Worm (Caenorhabditis elegans) whole organism, L4 larva: ENCODE results near the gene his-5.

ENCODE experiments used
- F10B5.3 ChIP-seq: sonication (generic microtip); optimal IDR thresholded peaks from 2 replicates; lab custom pipeline; 2016; ENCODE audit warnings: mild to moderate bottlenecking, missing genetic modification characterization, missing compliant biosample characterization
- F26F4.8 ChIP-seq: fragments of 200-800 bp; sonication (Bioruptor generic); conservative IDR thresholded peaks from 2 replicates; pipeline ENCODE4 v1.3.6; 2022; ENCODE audit warnings: missing genetic modification characterization, missing compliant biosample characterization
- F37D6.2 ChIP-seq: sonication (generic microtip); optimal IDR thresholded peaks from 2 replicates; lab custom pipeline; 2016; ENCODE audit warnings: mild to moderate bottlenecking, missing genetic modification characterization, missing compliant biosample characterization
- F44E2.7 ChIP-seq: fragments of 200-800 bp; sonication (Bioruptor generic); IDR thresholded peaks from 2 replicates; pipeline ENCODE4 v2.1.2; 2022; ENCODE audit warnings: missing genetic modification characterization, missing compliant biosample characterization
- Y48G9A.11 ChIP-seq: fragments of 200-800 bp; sonication (Bioruptor generic); IDR thresholded peaks from 2 replicates; pipeline ENCODE4 v1.3.6; 2022; ENCODE audit warnings: missing genetic modification reagents, missing genetic modification characterization, missing compliant biosample characterization
- Y5F2A.4 ChIP-seq: fragments of 200-800 bp; sonication (Bioruptor generic); optimal IDR thresholded peaks from 2 replicates; lab custom pipeline; 2018; ENCODE audit warnings: mild to moderate bottlenecking, missing genetic modification characterization, missing compliant biosample characterization
- aly-2 ChIP-seq: sonication (generic microtip); optimal IDR thresholded peaks from 2 replicates; lab custom pipeline; 2018; ENCODE audit warnings: missing biosample characterization, missing genetic modification characterization
- ceh-28 ChIP-seq: fragments of 150-350 bp; optimal IDR thresholded peaks from 2 replicates; lab custom pipeline; 2014; ENCODE audit warnings: missing biosample characterization, missing genetic modification reagents, missing genetic modification characterization
- ceh-44 ChIP-seq: fragments of 200-800 bp; sonication (Bioruptor generic); IDR thresholded peaks from 2 replicates; pipeline ENCODE4 v1.3.6; 2022; ENCODE audit warnings: missing genetic modification reagents, missing genetic modification characterization, missing compliant biosample characterization
- ceh-62 ChIP-seq: sonication (generic microtip); optimal IDR thresholded peaks from 2 replicates; lab custom pipeline; 2017; ENCODE audit warnings: missing biosample characterization, missing genetic modification characterization
- ceh-82 ChIP-seq: sonication (generic microtip); optimal IDR thresholded peaks from 2 replicates; lab custom pipeline; 2017; ENCODE audit warnings: missing biosample characterization, missing genetic modification characterization
- cey-2 ChIP-seq: sonication (generic microtip); optimal IDR thresholded peaks from 3 replicates; lab custom pipeline; 2017; ENCODE audit warnings: missing genetic modification characterization, mild to moderate bottlenecking, missing compliant biosample characterization, antibody characterized with exemption, borderline replicate concordance; ENCODE audit not compliant: insufficient read depth
- ctbp-1 ChIP-seq: fragments of 200-800 bp; sonication (Bioruptor generic); IDR thresholded peaks from 2 replicates; pipeline ENCODE4 v1.3.6; 2022; ENCODE audit warnings: missing genetic modification reagents, missing genetic modification characterization, missing compliant biosample characterization
- daf-12 ChIP-seq: fragments of 150-350 bp; optimal IDR thresholded peaks from 2 replicates; lab custom pipeline; 2014; ENCODE audit warnings: missing biosample characterization, missing genetic modification reagents, missing genetic modification characterization
- daf-16 ChIP-seq, 3 experiments: sonication (generic microtip); optimal IDR thresholded peaks; 2 replicates each; lab custom pipeline; 2016 to 2017; ENCODE audit warnings: missing genetic modification characterization in 3 of 3, missing genetic modification reagents in 3 of 3, mild to moderate bottlenecking in 2 of 3, missing compliant biosample characterization in 2 of 3, missing biosample characterization in 1 of 3, moderate library complexity in 1 of 3
- dmd-6 ChIP-seq: fragments of 200-800 bp; sonication (Bioruptor generic); IDR thresholded peaks from 2 replicates; pipeline ENCODE4 v1.3.6; 2022; ENCODE audit warnings: missing genetic modification reagents, missing genetic modification characterization, missing compliant biosample characterization
- dmd-9 ChIP-seq: fragments of 200-800 bp; sonication (Bioruptor generic); IDR thresholded peaks from 2 replicates; pipeline ENCODE4 v1.3.6; 2022; ENCODE audit warnings: missing genetic modification reagents, missing genetic modification characterization, missing compliant biosample characterization
- dpl-1 ChIP-seq: fragments of 150-350 bp; optimal IDR thresholded peaks from 2 replicates; lab custom pipeline; 2014; ENCODE audit warnings: missing biosample characterization, missing genetic modification reagents, missing genetic modification characterization
- egl-43 ChIP-seq: fragments of 200-800 bp; sonication (Bioruptor generic); IDR thresholded peaks from 2 replicates; pipeline ENCODE4 v1.3.6; 2022; ENCODE audit warnings: missing genetic modification reagents, missing genetic modification characterization, missing compliant biosample characterization
- fkh-10 ChIP-seq: fragments of 150-350 bp; optimal IDR thresholded peaks from 2 replicates; lab custom pipeline; 2014; ENCODE audit warnings: missing biosample characterization, missing genetic modification reagents, missing genetic modification characterization
- hif-1 ChIP-seq, 2 experiments: sonication (generic microtip); optimal IDR thresholded peaks; 2 replicates each; lab custom pipeline; 2016 to 2017; ENCODE audit warnings: missing compliant biosample characterization in 2 of 2, missing genetic modification characterization in 2 of 2, missing genetic modification reagents in 2 of 2, missing genotype in 2 of 2, mild to moderate bottlenecking in 1 of 2
- hlh-30 ChIP-seq: sonication (generic microtip); optimal IDR thresholded peaks from 2 replicates; lab custom pipeline; 2017; ENCODE audit warnings: antibody characterized with exemption, mild to moderate bottlenecking, missing genetic modification characterization, missing compliant biosample characterization; ENCODE audit not compliant: insufficient read depth
- hmg-1.1 ChIP-seq: fragments of 200-800 bp; sonication (Bioruptor generic); IDR thresholded peaks from 2 replicates; pipeline ENCODE4 v1.3.6; 2022; ENCODE audit warnings: missing genetic modification reagents, missing genetic modification characterization, missing compliant biosample characterization
- lin-1 ChIP-seq: fragments of 200-800 bp; sonication (Bioruptor generic); IDR thresholded peaks from 2 replicates; pipeline ENCODE4 v1.3.6; 2022; ENCODE audit warnings: missing genetic modification reagents, missing genetic modification characterization, missing compliant biosample characterization
- lin-13 ChIP-seq: fragments of 150-350 bp; optimal IDR thresholded peaks from 2 replicates; lab custom pipeline; 2014; ENCODE audit warnings: missing biosample characterization, missing genetic modification reagents, missing genetic modification characterization
- lin-29 ChIP-seq: fragments of 200-800 bp; sonication (Bioruptor generic); IDR thresholded peaks from 2 replicates; pipeline ENCODE4 v1.3.6; 2022; ENCODE audit warnings: missing genetic modification reagents, missing genetic modification characterization, missing compliant biosample characterization
- lin-38 ChIP-seq: fragments of 200-800 bp; sonication (Bioruptor generic); IDR thresholded peaks from 2 replicates; pipeline ENCODE4 v1.3.6; 2022; ENCODE audit warnings: missing genetic modification reagents, missing genetic modification characterization, missing compliant biosample characterization
- lin-39 ChIP-seq: fragments of 150-350 bp; optimal IDR thresholded peaks from 2 replicates; lab custom pipeline; 2014; ENCODE audit warnings: missing biosample characterization, missing genetic modification reagents, missing genetic modification characterization
- lsy-2 ChIP-seq, 2 experiments: fragments of 150-350 bp in 1 of 2; sonication (generic microtip) in 1 of 2; optimal IDR thresholded peaks; 2 replicates each; lab custom pipeline; 2014 to 2017; ENCODE audit warnings: missing biosample characterization in 2 of 2, missing genetic modification characterization in 2 of 2
- mxl-2 ChIP-seq: fragments of 200-800 bp; sonication (Bioruptor generic); conservative IDR thresholded peaks from 2 replicates; pipeline ENCODE4 v1.3.6; 2022; ENCODE audit warnings: missing genetic modification reagents, missing genetic modification characterization, missing compliant biosample characterization
- nhr-11 ChIP-seq: fragments of 150-350 bp; optimal IDR thresholded peaks from 2 replicates; lab custom pipeline; 2014; ENCODE audit warnings: missing biosample characterization, missing genetic modification characterization
- nhr-111 ChIP-seq: fragments of 200-800 bp; sonication (Bioruptor generic); optimal IDR thresholded peaks from 2 replicates; lab custom pipeline; 2018; ENCODE audit warnings: mild to moderate bottlenecking, missing genetic modification characterization, missing compliant biosample characterization
- nhr-237 ChIP-seq: sonication (generic microtip); optimal IDR thresholded peaks from 2 replicates; lab custom pipeline; 2017; ENCODE audit warnings: missing biosample characterization, missing genetic modification characterization
- nhr-28 ChIP-seq: fragments of 150-350 bp; optimal IDR thresholded peaks from 2 replicates; lab custom pipeline; 2014; ENCODE audit warnings: missing biosample characterization, missing genetic modification characterization
- nhr-76 ChIP-seq: fragments of 150-350 bp; optimal IDR thresholded peaks from 2 replicates; lab custom pipeline; 2014; ENCODE audit warnings: missing biosample characterization, missing genetic modification characterization
- nhr-77 ChIP-seq: fragments of 150-350 bp; optimal IDR thresholded peaks from 2 replicates; lab custom pipeline; 2014; ENCODE audit warnings: missing biosample characterization, missing genetic modification characterization
- pha-4 ChIP-seq, 2 experiments: fragments of 150-350 bp in 1 of 2; fragments of 200-800 bp in 1 of 2; sonication (Bioruptor generic) in 1 of 2; IDR thresholded peaks in 1 of 2; optimal IDR thresholded peaks in 1 of 2; 2 replicates each; pipeline versions ENCODE4 v1.3.6 to Lab custom; 2014 to 2022; ENCODE audit warnings: missing genetic modification characterization in 2 of 2, missing genetic modification reagents in 2 of 2, missing biosample characterization in 1 of 2, missing compliant biosample characterization in 1 of 2
- pqm-1 ChIP-seq: sonication (generic microtip); optimal IDR thresholded peaks from 2 replicates; lab custom pipeline; 2017; ENCODE audit warnings: missing biosample characterization, missing genetic modification characterization
- rbr-2 ChIP-seq: sonication (generic microtip); optimal IDR thresholded peaks from 2 replicates; lab custom pipeline; 2016; ENCODE audit warnings: missing genotype, missing genetic modification characterization, missing compliant biosample characterization
- skn-1 ChIP-seq: fragments of 150-350 bp; optimal IDR thresholded peaks from 2 replicates; lab custom pipeline; 2014; ENCODE audit warnings: missing biosample characterization, missing genetic modification characterization
- snpc-1.2 ChIP-seq: fragments of 200-800 bp; sonication (Bioruptor generic); IDR thresholded peaks from 2 replicates; pipeline ENCODE4 v1.3.6; 2022; ENCODE audit warnings: missing genetic modification reagents, missing genetic modification characterization, missing compliant biosample characterization
- spr-1 ChIP-seq: sonication (generic microtip); optimal IDR thresholded peaks from 2 replicates; lab custom pipeline; 2016; ENCODE audit warnings: mild to moderate bottlenecking, missing genetic modification characterization, missing compliant biosample characterization
- spr-3 ChIP-seq: fragments of 200-800 bp; sonication (Bioruptor generic); optimal IDR thresholded peaks from 2 replicates; lab custom pipeline; 2018; ENCODE audit warnings: mild to moderate bottlenecking, missing genetic modification characterization, missing compliant biosample characterization
- tag-97 ChIP-seq: fragments of 200-800 bp; sonication (Bioruptor generic); IDR thresholded peaks from 2 replicates; pipeline ENCODE4 v1.3.6; 2022; ENCODE audit warnings: missing genetic modification characterization, missing compliant biosample characterization
- tra-1 ChIP-seq: fragments of 200-800 bp; sonication (Bioruptor generic); IDR thresholded peaks from 2 replicates; pipeline ENCODE4 v1.3.6; 2022; ENCODE audit warnings: missing genetic modification reagents, missing genetic modification characterization, missing compliant biosample characterization
- unc-130 ChIP-seq: sonication (generic microtip); optimal IDR thresholded peaks from 2 replicates; lab custom pipeline; 2016; ENCODE audit warnings: missing genetic modification reagents, missing genetic modification characterization, missing compliant biosample characterization
- unc-39 ChIP-seq: sonication (generic microtip); optimal IDR thresholded peaks from 2 replicates; lab custom pipeline; 2017; ENCODE audit warnings: missing biosample characterization, missing genetic modification characterization
- unc-62 ChIP-seq, 3 experiments: fragments of 150-350 bp in 1 of 3; sonication (generic microtip); optimal IDR thresholded peaks in 2 of 3; peaks in 1 of 3; 1 replicate in 1 of 3; 2 replicates in 2 of 3; lab custom pipeline; 2014 to 2017; ENCODE audit warnings: missing biosample characterization in 3 of 3, missing genetic modification characterization in 3 of 3, missing genetic modification reagents in 3 of 3, missing genotype in 1 of 3
- zip-11 ChIP-seq: fragments of 200-800 bp; sonication (Bioruptor generic); IDR thresholded peaks from 2 replicates; pipeline ENCODE4 v1.3.6; 2022; ENCODE audit warnings: missing genetic modification characterization, missing compliant biosample characterization
- zip-2 ChIP-seq: fragments of 150-350 bp; optimal IDR thresholded peaks from 2 replicates; lab custom pipeline; 2014; ENCODE audit warnings: missing biosample characterization, missing genetic modification characterization

The his-5 gene

DNA sequence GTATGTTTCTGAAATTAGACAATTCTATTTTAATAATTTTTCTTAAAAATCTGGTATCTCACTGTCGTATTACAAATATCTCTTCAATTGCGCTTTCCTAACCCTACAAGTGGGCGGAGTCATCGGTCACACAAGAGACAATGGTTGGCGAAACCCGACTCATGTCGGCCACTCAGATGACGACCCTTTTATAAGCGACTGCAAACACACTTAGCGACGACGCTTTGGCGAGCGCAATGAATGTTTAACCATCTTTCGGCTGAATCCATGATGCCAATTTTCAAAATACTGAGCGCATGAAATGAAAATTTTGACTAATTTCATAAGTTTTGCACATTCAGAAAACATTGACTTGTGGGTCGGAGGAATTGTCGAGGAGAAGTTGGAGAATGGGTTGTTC is 34.7 kb upstream of the his-5 start (continued):
- TF ChIP-seq daf-16 (GFP tag; optimal IDR thresholded peaks at IDR 0.05; lab: Kevin White, UChicago) (peak; percentile 96 to 98), daf-16 (tag; optimal IDR thresholded peaks at IDR 0.05; lab: Kevin White, UChicago) (peak; percentile 84), F44E2.7 (peak; percentile 100), ceh-82 (peak; percentile 48), cey-2 (no peak), lsy-2 (tag; optimal IDR thresholded peaks at IDR 0.05; lab: Kevin White, UChicago) (peak; percentile 72 to 86), egl-43 (GFP tag; lab: Robert Waterston, UW) (peak; percentile 100), unc-39 (tag; lab: Kevin White, UChicago) (no peak), spr-1 (tag; lab: Kevin White, UChicago) (peak; percentile 97), ceh-44 (GFP tag; lab: Robert Waterston, UW) (peak; percentile 96), ctbp-1 (GFP tag; lab: Robert Waterston, UW) (peak; percentile 99), F37D6.2 (tag; lab: Kevin White, UChicago) (peak; percentile 91), nhr-11 (tag; lab: Kevin White, UChicago) (peak; percentile 4), lin-38 (GFP tag; lab: Robert Waterston, UW) (peak; percentile 95), nhr-28 (tag; lab: Kevin White, UChicago) (peak; percentile 65), rbr-2 (tag; lab: Kevin White, UChicago) (peak; percentile 96), tra-1 (GFP tag; lab: Robert Waterston, UW) (peak; percentile 99), ceh-62 (tag; lab: Kevin White, UChicago) (no peak), pha-4 (GFP tag; IDR thresholded peaks at IDR 0.05; lab: Robert Waterston, UW) (peak; percentile 99), pha-4 (tag; optimal IDR thresholded peaks at IDR 0.05; lab: Kevin White, UChicago) (no peak), Y48G9A.11 (GFP tag; lab: Robert Waterston, UW) (peak; percentile 95), lin-39 (no peak), zip-11 (GFP tag; lab: Robert Waterston, UW) (peak; percentile 92), lin-29 (GFP tag; lab: Robert Waterston, UW) (peak; percentile 96), fkh-10 (GFP tag; lab: Kevin White, UChicago) (no peak), lin-1 (GFP tag; lab: Robert Waterston, UW) (peak; percentile 99), nhr-111 (GFP tag; lab: Kevin White, UChicago) (peak; percentile 100), dpl-1 (GFP tag; lab: Kevin White, UChicago) (peak; percentile 76), daf-12 (tag; lab: Kevin White, UChicago) (no peak), tag-97 (GFP tag; lab: Robert Waterston, UW) (peak; percentile 88; the same call in 1 of the 2 replicates), Y5F2A.4 (GFP tag; lab: Kevin White, UChicago) (peak; percentile 98), dmd-6 (GFP tag; lab: Robert Waterston, UW) (peak; percentile 92; the same call in 1 of the 2 replicates), snpc-1.2 (GFP tag; lab: Robert Waterston, UW) (peak; percentile 98), hmg-1.1 (GFP tag; lab: Robert Waterston, UW) (peak; percentile 99), unc-62 (GFP tag; optimal IDR thresholded peaks at IDR 0.05 in 1 of 2; lab: Kevin White, UChicago) (no peak), unc-62 (tag; optimal IDR thresholded peaks at IDR 0.05; lab: Kevin White, UChicago) (no peak), pqm-1 (tag; lab: Kevin White, UChicago) (no peak), nhr-77 (tag; lab: Kevin White, UChicago) (peak; percentile 79), lin-13 (peak; percentile 78), F26F4.8 (GFP tag; lab: Robert Waterston, UW) (peak; percentile 100), F10B5.3 (tag; lab: Kevin White, UChicago) (peak; percentile 95), aly-2 (tag; lab: Kevin White, UChicago) (peak; percentile 97), zip-2 (tag; lab: Kevin White, UChicago) (peak; percentile 66), unc-130 (GFP tag; lab: Kevin White, UChicago) (peak; percentile 94), ceh-28 (tag; lab: Kevin White, UChicago) (no peak), dmd-9 (GFP tag; lab: Robert Waterston, UW) (peak; percentile 97), nhr-237 (tag; lab: Kevin White, UChicago) (no peak), skn-1 (tag; lab: Kevin White, UChicago) (no peak), nhr-76 (no peak), spr-3 (GFP tag; lab: Kevin White, UChicago) (peak; percentile 99), hif-1 (tag; optimal IDR thresholded peaks at IDR 0.05; lab: Kevin White, UChicago) (peak; percentile 81), mxl-2 (GFP tag; lab: Robert Waterston, UW) (peak; percentile 95), hlh-30 (peak; percentile 70)
